Worm (Caenorhabditis elegans) whole organism, late embryonic: Measurements from ENCODE around the gene pnp-1.

Experiments used
- C08G9.2 ChIP-seq: sonication (generic microtip); optimal IDR thresholded peaks from 2 replicates; lab custom pipeline; 2016; ENCODE audit warnings: mild to moderate bottlenecking, missing genetic modification characterization, moderate library complexity, missing compliant biosample characterization
- F13H6.1 ChIP-seq: sonication (generic microtip); optimal IDR thresholded peaks from 2 replicates; lab custom pipeline; 2016; ENCODE audit warnings: missing genetic modification characterization, missing compliant biosample characterization
- K02D7.2 ChIP-seq: sonication (generic microtip); optimal IDR thresholded peaks from 2 replicates; lab custom pipeline; 2017; ENCODE audit warnings: mild to moderate bottlenecking, missing genetic modification characterization, missing compliant biosample characterization
- ahr-1 ChIP-seq: sonication (generic microtip); optimal IDR thresholded peaks from 2 replicates; lab custom pipeline; 2016; ENCODE audit warnings: missing genetic modification characterization, missing compliant biosample characterization
- ceh-14 ChIP-seq: sonication (generic microtip); optimal IDR thresholded peaks from 2 replicates; lab custom pipeline; 2016; ENCODE audit warnings: missing genotype, missing genetic modification characterization, missing compliant biosample characterization
- ceh-2 ChIP-seq: sonication (generic microtip); optimal IDR thresholded peaks from 2 replicates; lab custom pipeline; 2016; ENCODE audit warnings: missing genotype, missing genetic modification characterization, missing compliant biosample characterization
- ceh-22 ChIP-seq: sonication (generic microtip); optimal IDR thresholded peaks from 2 replicates; lab custom pipeline; 2017; ENCODE audit warnings: missing biosample characterization, missing genetic modification characterization
- ceh-30 ChIP-seq: fragments of 150-350 bp; optimal IDR thresholded peaks from 2 replicates; lab custom pipeline; 2014; ENCODE audit warnings: missing biosample characterization, missing genetic modification characterization
- ceh-34 ChIP-seq: sonication (generic microtip); optimal IDR thresholded peaks from 2 replicates; lab custom pipeline; 2016; ENCODE audit warnings: mild to moderate bottlenecking, missing genetic modification characterization, missing compliant biosample characterization
- ceh-45 ChIP-seq: fragments of 200-800 bp; sonication (Bioruptor generic); IDR thresholded peaks from 2 replicates; pipeline ENCODE4 v1.3.6; 2022; ENCODE audit warnings: missing genetic modification reagents, missing genetic modification characterization, missing compliant biosample characterization
- ceh-48 ChIP-seq: sonication (generic microtip); optimal IDR thresholded peaks from 2 replicates; lab custom pipeline; 2016; ENCODE audit warnings: missing genetic modification characterization, inconsistent platforms, missing compliant biosample characterization
- ceh-6 ChIP-seq: fragments of 200-800 bp; sonication (Bioruptor generic); optimal IDR thresholded peaks from 2 replicates; lab custom pipeline; 2018; ENCODE audit warnings: mild to moderate bottlenecking, missing genetic modification characterization, missing compliant biosample characterization
- ceh-9 ChIP-seq: sonication (generic microtip); optimal IDR thresholded peaks from 2 replicates; lab custom pipeline; 2016; ENCODE audit warnings: mild to moderate bottlenecking, missing genetic modification characterization, inconsistent platforms, missing compliant biosample characterization
- dve-1 ChIP-seq: sonication (generic microtip); optimal IDR thresholded peaks from 2 replicates; lab custom pipeline; 2017; ENCODE audit warnings: antibody characterized with exemption, mild to moderate bottlenecking, missing genetic modification characterization, missing compliant biosample characterization
- elt-2 ChIP-seq: sonication (generic microtip); optimal IDR thresholded peaks from 2 replicates; lab custom pipeline; 2016; ENCODE audit warnings: missing genetic modification reagents, missing genetic modification characterization, missing compliant biosample characterization
- eyg-1 ChIP-seq: sonication (generic microtip); optimal IDR thresholded peaks from 2 replicates; lab custom pipeline; 2016; ENCODE audit warnings: missing genotype, missing genetic modification characterization, missing compliant biosample characterization
- fax-1 ChIP-seq: sonication (generic microtip); optimal IDR thresholded peaks from 2 replicates; lab custom pipeline; 2016; ENCODE audit warnings: missing genotype, missing genetic modification characterization, missing compliant biosample characterization
- fkh-10 ChIP-seq: fragments of 150-350 bp; optimal IDR thresholded peaks from 2 replicates; lab custom pipeline; 2014; ENCODE audit warnings: missing biosample characterization, missing genetic modification reagents, missing genetic modification characterization
- fkh-6 ChIP-seq: sonication (generic microtip); optimal IDR thresholded peaks from 2 replicates; lab custom pipeline; 2016; ENCODE audit warnings: missing genetic modification characterization, missing compliant biosample characterization
- hlh-13 ChIP-seq: fragments of 200-800 bp; sonication (Bioruptor generic); optimal IDR thresholded peaks from 2 replicates; lab custom pipeline; 2018; ENCODE audit warnings: mild to moderate bottlenecking, missing genetic modification characterization, missing compliant biosample characterization
- hlh-15 ChIP-seq: sonication (generic microtip); optimal IDR thresholded peaks from 2 replicates; lab custom pipeline; 2016; ENCODE audit warnings: missing genetic modification characterization, missing compliant biosample characterization
- hlh-6 ChIP-seq: sonication (generic microtip); optimal IDR thresholded peaks from 2 replicates; lab custom pipeline; 2016; ENCODE audit warnings: missing genotype, missing genetic modification characterization, missing compliant biosample characterization
- hlh-8 ChIP-seq: sonication (generic microtip); optimal IDR thresholded peaks from 2 replicates; lab custom pipeline; 2016; ENCODE audit warnings: missing genotype, missing genetic modification characterization, missing compliant biosample characterization
- lim-6 ChIP-seq: sonication (generic microtip); optimal IDR thresholded peaks from 2 replicates; lab custom pipeline; 2016; ENCODE audit warnings: missing genetic modification characterization, missing compliant biosample characterization
- mec-3 ChIP-seq: sonication (generic microtip); optimal IDR thresholded peaks from 2 replicates; lab custom pipeline; 2016; ENCODE audit warnings: borderline replicate concordance, missing genetic modification characterization, missing compliant biosample characterization
- nfya-1 ChIP-seq: sonication (generic microtip); optimal IDR thresholded peaks from 2 replicates; lab custom pipeline; 2017; ENCODE audit warnings: missing genetic modification characterization, mild to moderate bottlenecking, missing compliant biosample characterization, antibody characterized with exemption, moderate library complexity
- nhr-232 ChIP-seq: sonication (generic microtip); optimal IDR thresholded peaks from 2 replicates; lab custom pipeline; 2016; ENCODE audit warnings: missing genetic modification characterization, missing compliant biosample characterization
- npax-4 ChIP-seq: sonication (generic microtip); optimal IDR thresholded peaks from 2 replicates; lab custom pipeline; 2016; ENCODE audit warnings: missing genetic modification characterization, missing compliant biosample characterization
- pag-3 ChIP-seq: sonication (generic microtip); optimal IDR thresholded peaks from 2 replicates; lab custom pipeline; 2016; ENCODE audit warnings: missing compliant biosample characterization, missing genetic modification characterization, borderline replicate concordance
- pax-1 ChIP-seq: fragments of 150-350 bp; optimal IDR thresholded peaks from 2 replicates; lab custom pipeline; 2014; ENCODE audit warnings: missing biosample characterization, missing genetic modification characterization
- pha-4 ChIP-seq: fragments of 150-350 bp; optimal IDR thresholded peaks from 2 replicates; lab custom pipeline; 2018; ENCODE audit warnings: missing biosample characterization, missing genetic modification reagents, missing genetic modification characterization
- pqm-1 ChIP-seq: sonication (generic microtip); optimal IDR thresholded peaks from 2 replicates; lab custom pipeline; 2016; ENCODE audit warnings: missing genetic modification characterization, missing compliant biosample characterization
- ref-2 ChIP-seq: sonication (generic microtip); optimal IDR thresholded peaks from 2 replicates; lab custom pipeline; 2016; ENCODE audit warnings: missing genetic modification characterization, missing compliant biosample characterization
- sdc-2 ChIP-seq: sonication (generic microtip); optimal IDR thresholded peaks from 2 replicates; lab custom pipeline; 2016; ENCODE audit warnings: missing genotype, missing genetic modification characterization, missing compliant biosample characterization
- sox-2 ChIP-seq: fragments of 200-800 bp; sonication (Bioruptor generic); IDR thresholded peaks from 2 replicates; pipeline ENCODE4 v1.3.6; 2022; ENCODE audit warnings: missing genetic modification reagents, missing genetic modification characterization, missing compliant biosample characterization
- sox-4 ChIP-seq: sonication (generic microtip); optimal IDR thresholded peaks from 2 replicates; lab custom pipeline; 2017; ENCODE audit warnings: mild to moderate bottlenecking, missing genetic modification characterization, inconsistent platforms, missing compliant biosample characterization
- syd-9 ChIP-seq: sonication (generic microtip); optimal IDR thresholded peaks from 2 replicates; lab custom pipeline; 2016; ENCODE audit warnings: mild to moderate bottlenecking, missing genetic modification characterization, moderate library complexity, missing compliant biosample characterization
- tbx-2 ChIP-seq: sonication (generic microtip); optimal IDR thresholded peaks from 2 replicates; lab custom pipeline; 2016; ENCODE audit warnings: missing genetic modification characterization, missing compliant biosample characterization
- unc-3 ChIP-seq, 2 experiments: fragments of 200-800 bp in 1 of 2; sonication (Bioruptor generic) in 1 of 2; sonication (generic microtip) in 1 of 2; conservative IDR thresholded peaks in 1 of 2; optimal IDR thresholded peaks in 1 of 2; 2 replicates each; pipeline versions ENCODE4 v1.3.6 to Lab custom; 2016 to 2022; ENCODE audit warnings: missing compliant biosample characterization in 2 of 2, missing genetic modification characterization in 2 of 2, missing genetic modification reagents in 1 of 2
- unc-42 ChIP-seq: sonication (generic microtip); optimal IDR thresholded peaks from 2 replicates; lab custom pipeline; 2016; ENCODE audit warnings: missing genotype, missing genetic modification characterization, missing compliant biosample characterization
- unc-86 ChIP-seq: sonication (generic microtip); optimal IDR thresholded peaks from 2 replicates; lab custom pipeline; 2016; ENCODE audit warnings: missing genetic modification characterization, missing compliant biosample characterization
- ztf-16 ChIP-seq: sonication (generic microtip); optimal IDR thresholded peaks from 2 replicates; lab custom pipeline; 2017; ENCODE audit warnings: missing genetic modification characterization, missing compliant biosample characterization

Gene pnp-1

ce11 chrIV:274185-274584 is 23.9 kb downstream of the pnp-1 start, which contains the start of gene sma-10:
TSS of gene sma-10 (plus strand) at chrIV:274420.
- TF ChIP-seq elt-2 (tag; lab: Kevin White, UChicago), result peak; percentile 63
- no peak for TF ChIP-seq fkh-6
- peak; percentile 13 for TF ChIP-seq dve-1 (tag; lab: Kevin White, UChicago)
- no peak for TF ChIP-seq nhr-232 (tag; lab: Kevin White, UChicago)

DNA sequence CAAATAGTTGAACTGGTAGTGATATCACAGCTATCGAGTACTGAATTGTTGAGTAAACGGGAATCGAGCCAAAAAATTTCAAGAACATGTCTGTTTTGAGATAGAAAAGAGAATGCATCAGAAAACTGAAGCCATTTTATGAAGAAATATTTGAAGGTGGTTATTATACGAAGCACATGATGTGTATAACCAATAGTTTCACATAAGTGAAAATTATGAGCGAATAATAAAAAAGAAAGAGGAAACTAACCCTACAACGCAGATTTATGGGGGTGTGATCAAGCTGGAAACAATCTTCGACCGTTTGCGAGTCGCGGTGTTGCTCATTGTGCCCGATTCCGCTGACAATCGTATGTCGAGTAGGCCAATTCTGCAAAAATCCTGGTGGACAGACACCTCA is 24.8 kb downstream of the pnp-1 start, which contains the start of gene srh-282:
Gene srh-282, minus strand, starts transcription at position 101 of the 400 bp plus-strand sequence.
- TF ChIP-seq ceh-6 (GFP tag; lab: Kevin White, UChicago) (no peak), syd-9 (tag; lab: Kevin White, UChicago) (no peak), elt-2 (tag; lab: Kevin White, UChicago) (no peak), pha-4 (tag; lab: Kevin White, UChicago) (no peak), ztf-16 (no peak), ceh-48 (tag; lab: Kevin White, UChicago) (no peak), fax-1 (tag; lab: Kevin White, UChicago) (no peak), sox-4 (tag; lab: Kevin White, UChicago) (no peak), ceh-14 (tag; lab: Kevin White, UChicago) (no peak), C08G9.2 (tag; lab: Kevin White, UChicago) (no peak), unc-42 (no peak), sdc-2 (tag; lab: Kevin White, UChicago) (no peak), pag-3 (tag; lab: Kevin White, UChicago) (no peak), sox-2 (GFP tag; lab: Robert Waterston, UW) (no peak), ceh-30 (tag; lab: Kevin White, UChicago) (no peak), ahr-1 (no peak), unc-86 (tag; lab: Kevin White, UChicago) (no peak), unc-3 (GFP tag; conservative IDR thresholded peaks at IDR 0.05; lab: Robert Waterston, UW) (no peak), unc-3 (tag; optimal IDR thresholded peaks at IDR 0.05; lab: Kevin White, UChicago) (no peak)

DNA sequence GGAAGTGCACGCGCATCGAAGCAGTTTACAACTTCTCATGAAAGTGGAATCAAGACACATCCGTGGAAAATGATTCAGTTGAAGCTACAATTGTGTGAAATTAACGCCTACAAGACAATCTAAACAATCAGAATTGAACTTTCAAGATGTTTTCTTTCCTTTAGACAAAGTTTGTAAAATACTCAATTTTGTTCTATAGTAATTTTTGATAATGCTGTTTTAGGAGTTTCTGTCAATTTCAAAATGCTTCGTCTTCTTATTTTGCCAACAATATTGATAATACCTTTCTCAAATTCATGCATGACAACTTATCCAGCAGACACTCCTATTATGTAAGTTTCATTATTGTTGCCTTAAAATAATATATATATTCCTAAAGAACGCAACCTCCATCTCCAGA is 29.0 kb downstream of the pnp-1 start, which contains the start of gene T21D12.11:
Gene T21D12.11, plus strand, starts transcription at position 301 of the 400 bp plus-strand sequence.
- no peak for TF ChIP-seq ceh-30 (tag; lab: Kevin White, UChicago)
- no peak for TF ChIP-seq ref-2
- no peak for TF ChIP-seq pha-4 (tag; lab: Kevin White, UChicago)
- TF ChIP-seq ceh-9, result no peak
- no peak for TF ChIP-seq unc-86 (tag; lab: Kevin White, UChicago)
- no peak for TF ChIP-seq npax-4 (tag; lab: Kevin White, UChicago)
- no peak for TF ChIP-seq F13H6.1 (tag; lab: Kevin White, UChicago)
- no peak for TF ChIP-seq pax-1 (tag; lab: Kevin White, UChicago)
- TF ChIP-seq eyg-1 (tag; lab: Kevin White, UChicago), result no peak
- TF ChIP-seq ceh-6 (GFP tag; lab: Kevin White, UChicago), result no peak
- no peak for TF ChIP-seq mec-3
- TF ChIP-seq ceh-45 (GFP tag; lab: Robert Waterston, UW), result no peak
- TF ChIP-seq K02D7.2, result no peak
- no peak for TF ChIP-seq tbx-2 (tag; lab: Kevin White, UChicago)
- no peak for TF ChIP-seq pqm-1
- TF ChIP-seq ceh-22 (tag; lab: Kevin White, UChicago), result no peak
- no peak for TF ChIP-seq ceh-2
- no peak for TF ChIP-seq ceh-34 (tag; lab: Kevin White, UChicago)

DNA sequence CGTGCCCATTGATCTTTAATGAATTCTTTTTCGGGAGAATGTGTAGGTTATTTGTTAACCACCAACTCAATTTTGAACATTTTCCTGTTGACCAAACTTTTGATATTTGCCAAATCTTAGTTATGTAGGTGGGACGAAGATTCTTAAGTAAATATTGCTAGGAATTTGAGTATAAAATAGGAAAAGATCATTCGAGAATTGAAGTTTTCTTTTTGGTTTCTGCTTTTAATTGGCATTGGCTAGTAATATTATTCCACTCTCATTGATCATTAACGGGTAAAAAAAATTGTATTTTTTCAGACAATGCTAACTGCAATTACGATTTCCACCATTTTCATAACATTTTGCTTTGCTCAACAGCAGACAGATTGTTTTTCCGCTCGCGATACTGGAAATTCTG is 32.0 kb downstream of the pnp-1 start, which contains the start of gene T21D12.12:
Gene T21D12.12, plus strand, starts transcription at position 301 of the 400 bp plus-strand sequence.
- no peak for TF ChIP-seq C08G9.2 (tag; lab: Kevin White, UChicago)
- no peak for TF ChIP-seq pha-4 (tag; lab: Kevin White, UChicago)
- no peak for TF ChIP-seq unc-3 (GFP tag; conservative IDR thresholded peaks at IDR 0.05; lab: Robert Waterston, UW)
- TF ChIP-seq unc-3 (tag; optimal IDR thresholded peaks at IDR 0.05; lab: Kevin White, UChicago), result no peak
- no peak for TF ChIP-seq ceh-22 (tag; lab: Kevin White, UChicago)
- TF ChIP-seq nhr-232 (tag; lab: Kevin White, UChicago), result no peak
- TF ChIP-seq sox-2 (GFP tag; lab: Robert Waterston, UW), result no peak
- no peak for TF ChIP-seq hlh-6 (tag; lab: Kevin White, UChicago)
- TF ChIP-seq hlh-13, result no peak
- TF ChIP-seq hlh-15, result no peak
- no peak for TF ChIP-seq syd-9 (tag; lab: Kevin White, UChicago)
- TF ChIP-seq fkh-10 (GFP tag; lab: Kevin White, UChicago), result no peak
- TF ChIP-seq lim-6 (tag; lab: Kevin White, UChicago), result no peak
- TF ChIP-seq nfya-1 (tag; lab: Kevin White, UChicago), result no peak
- TF ChIP-seq mec-3, result no peak
- TF ChIP-seq hlh-8 (tag; lab: Kevin White, UChicago), result no peak
- TF ChIP-seq, all 69 proteins: peak for 0
